Worm (Caenorhabditis elegans): ENCODE data around the gene M163.21.

M163.21 gene

ce11 chrX:14503800-14504550 lies 37.3 kb downstream of the M163.21 start, which contains the start of gene M163.1 (continued):
- TF ChIP-seq ceh-82 (tag; optimal IDR thresholded peaks at IDR 0.05) = no peak
- TF ChIP-seq unc-130 (GFP tag; optimal IDR thresholded peaks at IDR 0.05) = no peak
- TF ChIP-seq dve-1 (tag; optimal IDR thresholded peaks at IDR 0.05; ENCODE audit: insufficient read depth) = peak; percentile 42
- TF ChIP-seq ces-1 (GFP tag; optimal IDR thresholded peaks at IDR 0.05) = no peak
- TF ChIP-seq mdt-29 (GFP tag; IDR thresholded peaks at IDR 0.05) = 0 out of 2 replicates have a peak, but pooled peaks have one; percentile 11
- TF ChIP-seq arid-1 (GFP tag; conservative IDR thresholded peaks at IDR 0.05) = no peak
- no peak for TF ChIP-seq nhr-6 (tag; optimal IDR thresholded peaks at IDR 0.05)
- no peak for TF ChIP-seq lir-3 (tag; optimal IDR thresholded peaks at IDR 0.05)
- no peak for TF ChIP-seq nhr-25 (tag; optimal IDR thresholded peaks at IDR 0.05; ENCODE audit: borderline replicate concordance, insufficient read depth)
- no peak for TF ChIP-seq lin-15B (tag; optimal IDR thresholded peaks at IDR 0.05)
- no peak for TF ChIP-seq snpc-4 (tag; optimal IDR thresholded peaks at IDR 0.05)
- peak; percentile 56 for TF ChIP-seq dmd-6 (GFP tag; IDR thresholded peaks at IDR 0.05)
- TF ChIP-seq nhr-42 (GFP tag; IDR thresholded peaks at IDR 0.05) = no peak
- no peak for TF ChIP-seq nhr-77 (tag; optimal IDR thresholded peaks at IDR 0.05)
- 0 out of 2 replicates have a peak, but pooled peaks have one; percentile 18 for TF ChIP-seq lin-38 (GFP tag; IDR thresholded peaks at IDR 0.05)
- no peak for TF ChIP-seq dpl-1 (GFP tag; optimal IDR thresholded peaks at IDR 0.05)
- TF ChIP-seq php-3 (GFP tag; IDR thresholded peaks at IDR 0.05) = no peak
- TF ChIP-seq lim-7 (GFP tag; IDR thresholded peaks at IDR 0.05) = no peak
- no peak for TF ChIP-seq madf-5 (GFP tag; IDR thresholded peaks at IDR 0.05)
- no peak for TF ChIP-seq spr-1 (tag; optimal IDR thresholded peaks at IDR 0.05)
- no peak for TF ChIP-seq tag-97 (GFP tag; IDR thresholded peaks at IDR 0.05)
- TF ChIP-seq nhr-28 (tag; optimal IDR thresholded peaks at IDR 0.05) = peak; percentile 37
- no peak for TF ChIP-seq madf-9 (GFP tag; conservative IDR thresholded peaks at IDR 0.05)
- no peak for TF ChIP-seq ctbp-1 (GFP tag; IDR thresholded peaks at IDR 0.05)
- no peak for TF ChIP-seq nhr-11 (tag; optimal IDR thresholded peaks at IDR 0.05)
- peak in 1 of 2 experiments; percentile 91 for TF ChIP-seq unc-62 (GFP tag; optimal IDR thresholded peaks at IDR 0.05 in 1 of 2)
- no peak for TF ChIP-seq unc-62 (tag; optimal IDR thresholded peaks at IDR 0.05)
- no peak for TF ChIP-seq ama-1 (optimal IDR thresholded peaks at IDR 0.05)
- TF ChIP-seq daf-8 (GFP tag; IDR thresholded peaks at IDR 0.05) = no peak
- no peak for TF ChIP-seq ztf-7 (tag; optimal IDR thresholded peaks at IDR 0.05)
- TF ChIP-seq hmg-1.1 (GFP tag; IDR thresholded peaks at IDR 0.05) = no peak
- TF ChIP-seq daf-19 (GFP tag; conservative IDR thresholded peaks at IDR 0.05) = no peak
- no peak for TF ChIP-seq nhr-111 (GFP tag; optimal IDR thresholded peaks at IDR 0.05)
- no peak for TF ChIP-seq hif-1 (tag; optimal IDR thresholded peaks at IDR 0.05)
- TF ChIP-seq lin-39 (tag; optimal IDR thresholded peaks at IDR 0.05) = no peak
- no peak for TF ChIP-seq skn-1 (tag; optimal IDR thresholded peaks at IDR 0.05)
- TF ChIP-seq ceh-28 (tag; optimal IDR thresholded peaks at IDR 0.05) = no peak
- no peak for TF ChIP-seq daf-16 (GFP tag; optimal IDR thresholded peaks at IDR 0.05)
- TF ChIP-seq daf-16 (tag; optimal IDR thresholded peaks at IDR 0.05) = peak; percentile 57
- no peak for TF ChIP-seq nhr-76 (tag; optimal IDR thresholded peaks at IDR 0.05)
- TF ChIP-seq ztf-11 (tag; optimal IDR thresholded peaks at IDR 0.05) = no peak
- TF ChIP-seq fkh-10 (GFP tag; optimal IDR thresholded peaks at IDR 0.05) = no peak
- TF ChIP-seq Y5F2A.4 (GFP tag; optimal IDR thresholded peaks at IDR 0.05) = no peak
- no peak for TF ChIP-seq T20F7.1 (GFP tag; optimal IDR thresholded peaks at IDR 0.05)
- peak; percentile 1 for TF ChIP-seq mes-2 (tag; optimal IDR thresholded peaks at IDR 0.05; ENCODE audit: poor library complexity, severe bottlenecking)
- no peak for TF ChIP-seq nhr-10 (tag; optimal IDR thresholded peaks at IDR 0.05)
- TF ChIP-seq dmd-9 (GFP tag; IDR thresholded peaks at IDR 0.05) = no peak
- TF ChIP-seq ceh-44 (GFP tag; IDR thresholded peaks at IDR 0.05) = no peak
- TF ChIP-seq zip-11 (GFP tag; IDR thresholded peaks at IDR 0.05) = no peak
- no peak for TF ChIP-seq aly-2 (tag; optimal IDR thresholded peaks at IDR 0.05)
- no peak for TF ChIP-seq rbr-2 (tag; optimal IDR thresholded peaks at IDR 0.05)
- TF ChIP-seq lin-13 (GFP tag; optimal IDR thresholded peaks at IDR 0.05) = no peak
